Worm (Caenorhabditis elegans) whole organism, L1 larva: ENCODE results near the gene fbxa-22.

Experiments
- C16A3.4 ChIP-seq: fragments of 150-350 bp; optimal IDR thresholded peaks from 2 replicates; lab custom pipeline; 2014; ENCODE audit warnings: missing biosample characterization, missing genetic modification characterization
- C34B4.2 ChIP-seq: sonication (generic microtip); optimal IDR thresholded peaks from 2 replicates; lab custom pipeline; 2017; ENCODE audit warnings: mild to moderate bottlenecking, missing genetic modification characterization, missing compliant biosample characterization
- F16B12.6 ChIP-seq: fragments of 150-350 bp; optimal IDR thresholded peaks from 2 replicates; lab custom pipeline; 2014; ENCODE audit warnings: missing biosample characterization, missing genetic modification characterization
- Y116A8C.19 ChIP-seq: sonication (generic microtip); optimal IDR thresholded peaks from 2 replicates; lab custom pipeline; 2016; ENCODE audit warnings: missing compliant biosample characterization, missing genetic modification characterization, borderline replicate concordance
- aha-1 ChIP-seq: fragments of 150-350 bp; optimal IDR thresholded peaks from 2 replicates; lab custom pipeline; 2014; ENCODE audit warnings: missing biosample characterization, missing genetic modification characterization
- aly-2 ChIP-seq: fragments of 150-350 bp; optimal IDR thresholded peaks from 2 replicates; lab custom pipeline; 2014; ENCODE audit warnings: missing biosample characterization, missing genetic modification characterization
- ama-1 ChIP-seq: fragments of 150-350 bp; optimal IDR thresholded peaks from 2 replicates; lab custom pipeline; 2014
- blmp-1 ChIP-seq: fragments of 150-350 bp; optimal IDR thresholded peaks from 2 replicates; lab custom pipeline; 2014; ENCODE audit warnings: missing biosample characterization, missing genetic modification characterization
- ceh-8 ChIP-seq: fragments of 200-800 bp; sonication (Bioruptor generic); optimal IDR thresholded peaks from 2 replicates; lab custom pipeline; 2018; ENCODE audit warnings: mild to moderate bottlenecking, missing genetic modification characterization, moderate library complexity, missing compliant biosample characterization
- ceh-88 ChIP-seq: fragments of 200-800 bp; sonication (Bioruptor generic); IDR thresholded peaks from 2 replicates; pipeline ENCODE4 v1.3.6; 2022; ENCODE audit warnings: missing genetic modification characterization, missing compliant biosample characterization
- ceh-90 ChIP-seq: sonication (generic microtip); optimal IDR thresholded peaks from 2 replicates; lab custom pipeline; 2016; ENCODE audit warnings: missing genetic modification characterization, missing compliant biosample characterization
- dpl-1 ChIP-seq, 3 experiments: fragments of 150-350 bp in 2 of 3; sonication (generic microtip) in 1 of 3; optimal IDR thresholded peaks; 2 replicates each; lab custom pipeline; 2014 to 2017; ENCODE audit warnings: missing biosample characterization in 3 of 3, missing genetic modification characterization in 3 of 3, missing genetic modification reagents in 3 of 3
- efl-1 ChIP-seq, 4 experiments: fragments of 150-350 bp; optimal IDR thresholded peaks in 3 of 4; peaks in 1 of 4; 1 replicate in 1 of 4; 2 replicates in 3 of 4; lab custom pipeline; 2014; ENCODE audit warnings: missing biosample characterization in 2 of 4, missing genetic modification characterization in 2 of 4, missing genetic modification reagents in 2 of 4
- efl-3 ChIP-seq: fragments of 200-800 bp; sonication (Bioruptor generic); optimal IDR thresholded peaks from 2 replicates; lab custom pipeline; 2018; ENCODE audit warnings: mild to moderate bottlenecking, missing genetic modification characterization, missing compliant biosample characterization
- elt-3 ChIP-seq, 6 experiments: fragments of 150-350 bp in 1 of 6; sonication (generic microtip); optimal IDR thresholded peaks; 2 replicates each; lab custom pipeline; 2017 to 2018; ENCODE audit warnings: missing biosample characterization in 6 of 6, missing genetic modification characterization in 6 of 6, inconsistent platforms in 1 of 6
- fkh-10 ChIP-seq: sonication (generic microtip); optimal IDR thresholded peaks from 2 replicates; lab custom pipeline; 2017; ENCODE audit warnings: missing biosample characterization, missing genetic modification reagents, missing genetic modification characterization
- fkh-4 ChIP-seq: sonication (generic microtip); optimal IDR thresholded peaks from 2 replicates; lab custom pipeline; 2016; ENCODE audit warnings: missing compliant biosample characterization, missing genetic modification characterization, borderline replicate concordance
- fkh-8 ChIP-seq: sonication (generic microtip); optimal IDR thresholded peaks from 2 replicates; lab custom pipeline; 2016; ENCODE audit warnings: mild to moderate bottlenecking, missing genetic modification characterization, missing compliant biosample characterization
- fos-1 ChIP-seq: fragments of 150-350 bp; optimal IDR thresholded peaks from 2 replicates; lab custom pipeline; 2014; ENCODE audit warnings: missing biosample characterization, missing genetic modification characterization
- hlh-17 ChIP-seq: fragments of 200-800 bp; sonication (Bioruptor generic); optimal IDR thresholded peaks from 2 replicates; lab custom pipeline; 2018; ENCODE audit warnings: missing genetic modification characterization, mild to moderate bottlenecking, missing compliant biosample characterization, moderate library complexity, borderline replicate concordance
- irx-1 ChIP-seq: sonication (generic microtip); optimal IDR thresholded peaks from 2 replicates; lab custom pipeline; 2016; ENCODE audit warnings: missing genetic modification characterization, missing compliant biosample characterization
- lin-14 ChIP-seq: fragments of 200-800 bp; sonication (Bioruptor generic); optimal IDR thresholded peaks from 2 replicates; lab custom pipeline; 2018; ENCODE audit warnings: mild to moderate bottlenecking, missing genetic modification characterization, moderate library complexity, missing compliant biosample characterization
- lin-15B ChIP-seq: fragments of 150-350 bp; sonication (generic microtip); optimal IDR thresholded peaks from 3 replicates; lab custom pipeline; 2014; ENCODE audit warnings: missing biosample characterization, missing genetic modification characterization
- lin-35 ChIP-seq, 2 experiments: fragments of 150-350 bp; optimal IDR thresholded peaks; 2 replicates each; lab custom pipeline; 2014; ENCODE audit warnings: missing biosample characterization in 2 of 2, missing genetic modification characterization in 2 of 2, missing genetic modification reagents in 2 of 2
- lir-3 ChIP-seq: sonication (generic microtip); optimal IDR thresholded peaks from 2 replicates; lab custom pipeline; 2016; ENCODE audit warnings: mild to moderate bottlenecking, missing genetic modification characterization, moderate library complexity, missing compliant biosample characterization; ENCODE audit not compliant: poor library complexity
- lsy-2 ChIP-seq, 2 experiments: fragments of 150-350 bp; optimal IDR thresholded peaks; 2 replicates each; lab custom pipeline; 2014; ENCODE audit warnings: missing biosample characterization in 2 of 2, missing genetic modification characterization in 2 of 2
- mep-1 ChIP-seq: fragments of 150-350 bp; optimal IDR thresholded peaks from 2 replicates; lab custom pipeline; 2014; ENCODE audit warnings: missing biosample characterization, missing genetic modification characterization
- nhr-11 ChIP-seq: fragments of 150-350 bp; optimal IDR thresholded peaks from 2 replicates; lab custom pipeline; 2014; ENCODE audit warnings: missing biosample characterization, missing genetic modification characterization
- nhr-20 ChIP-seq: sonication (generic microtip); optimal IDR thresholded peaks from 2 replicates; lab custom pipeline; 2016; ENCODE audit warnings: mild to moderate bottlenecking, missing genetic modification characterization, missing compliant biosample characterization
- nhr-47 ChIP-seq: sonication (generic microtip); optimal IDR thresholded peaks from 2 replicates; lab custom pipeline; 2016; ENCODE audit warnings: mild to moderate bottlenecking, missing genetic modification characterization, moderate library complexity, missing compliant biosample characterization
- nhr-71 ChIP-seq: sonication (generic microtip); optimal IDR thresholded peaks from 2 replicates; lab custom pipeline; 2016; ENCODE audit warnings: mild to moderate bottlenecking, missing genetic modification characterization, moderate library complexity, missing compliant biosample characterization
- nhr-85 ChIP-seq: sonication (generic microtip); peaks from one replicate; lab custom pipeline; 2016; ENCODE audit warnings: missing genetic modification characterization, inconsistent platforms, missing compliant biosample characterization
- pqm-1 ChIP-seq: sonication (generic microtip); optimal IDR thresholded peaks from 3 replicates; lab custom pipeline; 2017; ENCODE audit warnings: missing biosample characterization, missing genetic modification characterization
- rnt-1 ChIP-seq: sonication (generic microtip); optimal IDR thresholded peaks from 2 replicates; lab custom pipeline; 2016; ENCODE audit warnings: mild to moderate bottlenecking, missing genetic modification characterization, moderate library complexity, missing compliant biosample characterization
- skn-1 ChIP-seq: fragments of 150-350 bp; optimal IDR thresholded peaks from 2 replicates; lab custom pipeline; 2014; ENCODE audit warnings: missing biosample characterization, missing genetic modification characterization
- snpc-4 ChIP-seq: fragments of 150-350 bp; optimal IDR thresholded peaks from 2 replicates; lab custom pipeline; 2014; ENCODE audit warnings: missing biosample characterization, missing genetic modification characterization
- snu-23 ChIP-seq: sonication (generic microtip); optimal IDR thresholded peaks from 2 replicates; lab custom pipeline; 2016; ENCODE audit warnings: missing genetic modification characterization, missing compliant biosample characterization
- swsn-7 ChIP-seq: sonication (generic microtip); optimal IDR thresholded peaks from 2 replicates; lab custom pipeline; 2016; ENCODE audit warnings: missing genetic modification characterization, missing compliant biosample characterization
- unc-130 ChIP-seq: fragments of 150-350 bp; optimal IDR thresholded peaks from 2 replicates; lab custom pipeline; 2017; ENCODE audit warnings: missing biosample characterization, missing genetic modification characterization, inconsistent platforms
- unc-30 ChIP-seq: sonication (generic microtip); optimal IDR thresholded peaks from 2 replicates; lab custom pipeline; 2017; ENCODE audit warnings: missing biosample characterization, missing genetic modification characterization
- unc-62 ChIP-seq: fragments of 150-350 bp; optimal IDR thresholded peaks from 2 replicates; lab custom pipeline; 2014; ENCODE audit warnings: missing biosample characterization, missing genetic modification reagents, missing genetic modification characterization
- unc-86 ChIP-seq: sonication (generic microtip); optimal IDR thresholded peaks from 2 replicates; lab custom pipeline; 2016; ENCODE audit warnings: missing genetic modification characterization, missing compliant biosample characterization
- unc-98 ChIP-seq: fragments of 200-800 bp; sonication (Bioruptor generic); IDR thresholded peaks from 2 replicates; pipeline ENCODE4 v1.3.6; 2022; ENCODE audit warnings: missing genetic modification characterization, missing compliant biosample characterization
- ztf-4 ChIP-seq: fragments of 150-350 bp; optimal IDR thresholded peaks from 2 replicates; lab custom pipeline; 2014; ENCODE audit warnings: missing biosample characterization, missing genetic modification characterization

fbxa-22 gene

DNA sequence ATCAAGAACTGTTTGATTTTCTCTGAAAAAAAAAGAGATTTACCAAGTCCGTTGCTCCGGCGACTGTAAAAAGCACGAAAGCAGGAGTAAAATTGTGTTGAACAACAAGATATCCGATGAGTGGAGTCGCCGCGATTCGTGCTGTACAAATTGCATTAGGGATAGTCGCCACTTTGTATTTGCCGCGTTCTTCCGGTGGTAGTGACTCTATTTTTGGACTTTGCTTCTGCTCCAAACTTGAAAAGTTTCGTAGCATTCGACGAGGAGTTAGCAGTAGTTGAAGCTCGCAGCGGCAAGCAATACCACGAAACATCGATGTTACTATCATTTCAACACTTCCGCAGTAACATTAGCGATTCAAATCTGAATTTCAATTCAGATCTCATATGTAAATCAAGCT is 29.1 kb upstream of the fbxa-22 start, which contains the start of gene crls-1:
Gene crls-1, minus strand, starts transcription at position 363 of the 400 bp plus-strand sequence.
- TF ChIP-seq fos-1 (tag; lab: Kevin White, UChicago) (no peak), dpl-1 (GFP tag; optimal IDR thresholded peaks at IDR 0.05; lab: Kevin White, UChicago) (no peak), rnt-1 (tag; lab: Kevin White, UChicago) (peak; percentile 7), lsy-2 (tag; optimal IDR thresholded peaks at IDR 0.05; lab: Kevin White, UChicago) (peak in 1 of 2 experiments; percentile 4), C16A3.4 (tag; lab: Kevin White, UChicago) (no peak), nhr-85 (tag; lab: Kevin White, UChicago) (peak; percentile 14), nhr-47 (tag; lab: Kevin White, UChicago) (peak; percentile 3), aly-2 (no peak), aha-1 (tag; lab: Kevin White, UChicago) (no peak)

DNA sequence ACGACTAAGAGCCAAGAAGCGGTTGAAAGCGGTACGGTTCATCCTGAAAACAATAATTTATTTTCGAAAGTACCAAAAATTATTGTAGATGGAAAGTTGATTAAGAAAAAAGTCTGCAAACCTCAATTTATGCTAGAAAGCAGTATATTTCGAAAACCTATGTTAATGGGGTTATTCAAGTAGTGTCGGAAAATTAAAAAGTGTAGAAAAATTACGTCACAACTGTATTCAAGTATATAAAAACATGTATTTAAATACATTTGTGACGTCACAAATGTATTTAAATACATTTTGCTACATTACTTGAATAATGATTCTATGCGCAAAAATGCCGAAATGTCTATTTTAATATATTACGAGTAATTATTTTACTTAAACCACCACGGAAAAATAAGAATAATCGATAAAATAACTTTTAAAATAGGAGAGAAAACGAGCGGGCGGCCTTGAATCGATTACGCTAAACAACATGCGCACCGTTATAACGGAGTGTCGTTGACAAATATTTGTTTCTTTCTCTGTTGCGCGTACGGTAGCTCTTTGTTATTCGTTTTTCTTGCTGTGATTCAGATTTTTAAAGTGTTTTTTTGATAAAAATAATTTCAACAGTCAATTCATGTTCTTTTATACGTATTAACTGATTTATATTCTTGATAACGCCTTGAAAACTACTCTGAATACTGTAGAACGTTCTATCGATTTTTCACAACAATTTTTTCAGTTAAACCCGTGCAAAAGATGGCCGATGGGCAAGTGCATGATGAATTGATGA is 27.9 kb upstream of the fbxa-22 start, which contains the start of the genes F23H11.5 and bra-2:
Gene F23H11.5, minus strand, starts transcription at position 51 of the 772 bp plus-strand sequence.
Gene bra-2, plus strand, starts transcription at position 722 of the 772 bp plus-strand sequence.
- TF ChIP-seq snpc-4 (no peak), unc-30 (tag; lab: Kevin White, UChicago) (no peak), C34B4.2 (tag; lab: Kevin White, UChicago) (no peak), swsn-7 (tag; lab: Kevin White, UChicago) (peak; percentile 5), lin-15B (tag; lab: Kevin White, UChicago) (no peak), pqm-1 (no peak), fos-1 (tag; lab: Kevin White, UChicago) (no peak), ztf-4 (tag; lab: Kevin White, UChicago) (no peak), C16A3.4 (tag; lab: Kevin White, UChicago) (peak; percentile 48), unc-62 (GFP tag; lab: Kevin White, UChicago) (no peak), nhr-11 (tag; lab: Kevin White, UChicago) (no peak), hlh-17 (GFP tag; lab: Kevin White, UChicago) (no peak), ama-1 (lab: Kevin White, UChicago) (no peak), fkh-8 (no peak), unc-130 (tag; lab: Kevin White, UChicago) (peak; percentile 36), dpl-1 (GFP tag; optimal IDR thresholded peaks at IDR 0.05; lab: Kevin White, UChicago) (peak in 2 of 3 experiments; percentile 27 to 43), unc-86 (tag; lab: Kevin White, UChicago) (no peak), ceh-90 (tag; lab: Kevin White, UChicago) (no peak), skn-1 (tag; lab: Kevin White, UChicago) (peak; percentile 14), fkh-10 (GFP tag; lab: Kevin White, UChicago) (no peak), elt-3 (tag; optimal IDR thresholded peaks at IDR 0.05; lab: Kevin White, UChicago) (peak in 1 of 6 experiments; percentile 5), lin-14 (GFP tag; lab: Kevin White, UChicago) (no peak), nhr-47 (tag; lab: Kevin White, UChicago) (peak; percentile 31), blmp-1 (tag; lab: Kevin White, UChicago) (peak; percentile 57), Y116A8C.19 (no peak), unc-98 (GFP tag; lab: Robert Waterston, UW) (no peak), ceh-8 (no peak), aly-2 (no peak), lsy-2 (tag; optimal IDR thresholded peaks at IDR 0.05; lab: Kevin White, UChicago) (peak; percentile 50 to 82), irx-1 (tag; lab: Kevin White, UChicago) (no peak), F16B12.6 (tag; lab: Kevin White, UChicago) (peak; percentile 27), lin-35 (GFP tag; optimal IDR thresholded peaks at IDR 0.05; lab: Kevin White, UChicago) (peak; percentile 33 to 41), lir-3 (tag; lab: Kevin White, UChicago) (peak; percentile 9), efl-1 (optimal IDR thresholded peaks at IDR 0.05; lab: Kevin White, UChicago) (peak; percentile 24 to 35), efl-1 (GFP tag; optimal IDR thresholded peaks at IDR 0.05 in 1 of 2; lab: Kevin White, UChicago) (peak; percentile 32 to 79), efl-3 (GFP tag; lab: Kevin White, UChicago) (no peak), nhr-85 (tag; lab: Kevin White, UChicago) (no peak), mep-1 (tag; lab: Kevin White, UChicago) (no peak), fkh-4 (no peak), nhr-20 (tag; lab: Kevin White, UChicago) (peak; percentile 1), snu-23 (GFP tag; lab: Kevin White, UChicago) (peak; percentile 44), nhr-71 (tag; lab: Kevin White, UChicago) (peak; percentile 34), ceh-88 (no peak)
